Worm (Caenorhabditis elegans) whole organism, L1 larva: ENCODE data around the gene pygl-1.

ENCODE experiments used
- aly-2 ChIP-seq: fragments of 150-350 bp; optimal IDR thresholded peaks from 2 replicates; lab custom pipeline; 2014; ENCODE audit warnings: missing biosample characterization, missing genetic modification characterization
- elt-3 ChIP-seq, 6 experiments: fragments of 150-350 bp in 1 of 6; sonication (generic microtip); optimal IDR thresholded peaks; 2 replicates each; lab custom pipeline; 2017 to 2018; ENCODE audit warnings: missing biosample characterization in 6 of 6, missing genetic modification characterization in 6 of 6, inconsistent platforms in 1 of 6
- isw-1 ChIP-seq: fragments of 200-800 bp; sonication (Bioruptor generic); IDR thresholded peaks from 2 replicates; pipeline ENCODE4 v1.3.6; 2022; ENCODE audit warnings: missing genetic modification characterization, missing compliant biosample characterization
- lin-39 ChIP-seq: fragments of 150-350 bp; optimal IDR thresholded peaks from 2 replicates; lab custom pipeline; 2014; ENCODE audit warnings: missing biosample characterization, missing genetic modification reagents, missing genetic modification characterization
- nhr-12 ChIP-seq: sonication (generic microtip); optimal IDR thresholded peaks from 2 replicates; lab custom pipeline; 2017; ENCODE audit warnings: missing biosample characterization, missing genetic modification characterization
- nhr-237 ChIP-seq: fragments of 150-350 bp; optimal IDR thresholded peaks from 2 replicates; lab custom pipeline; 2014; ENCODE audit warnings: missing biosample characterization, missing genetic modification characterization
- nhr-76 ChIP-seq: sonication (generic microtip); optimal IDR thresholded peaks from 2 replicates; lab custom pipeline; 2017; ENCODE audit warnings: missing biosample characterization, missing genetic modification characterization
- rnt-1 ChIP-seq: sonication (generic microtip); optimal IDR thresholded peaks from 2 replicates; lab custom pipeline; 2016; ENCODE audit warnings: mild to moderate bottlenecking, missing genetic modification characterization, moderate library complexity, missing compliant biosample characterization
- unc-86 ChIP-seq: sonication (generic microtip); optimal IDR thresholded peaks from 2 replicates; lab custom pipeline; 2016; ENCODE audit warnings: missing genetic modification characterization, missing compliant biosample characterization
- vab-15 ChIP-seq: sonication (generic microtip); optimal IDR thresholded peaks from 2 replicates; lab custom pipeline; 2017; ENCODE audit warnings: missing genotype, mild to moderate bottlenecking, missing genetic modification characterization, missing compliant biosample characterization

- no peak for TF ChIP-seq unc-86 (tag; lab: Kevin White, UChicago)
- TF ChIP-seq vab-15 (tag; lab: Kevin White, UChicago), result no peak
- TF ChIP-seq rnt-1 (tag; lab: Kevin White, UChicago), result no peak
- TF ChIP-seq nhr-12 (tag; lab: Kevin White, UChicago), result no peak
- TF ChIP-seq aly-2 (tag; lab: Kevin White, UChicago), result no peak
- TF ChIP-seq nhr-237 (tag; lab: Kevin White, UChicago), result no peak
- no peak for TF ChIP-seq isw-1
- TF ChIP-seq nhr-76 (tag; lab: Kevin White, UChicago), result no peak
- no peak for TF ChIP-seq elt-3 (tag; optimal IDR thresholded peaks at IDR 0.05; lab: Kevin White, UChicago)
- TF ChIP-seq lin-39, result no peak
These were observed 2.8 kb downstream of the pygl-1 start for ce11 chrV:3581643-3582042.
